Worm (Caenorhabditis elegans): ENCODE results near the gene ccr-4.

DNA sequence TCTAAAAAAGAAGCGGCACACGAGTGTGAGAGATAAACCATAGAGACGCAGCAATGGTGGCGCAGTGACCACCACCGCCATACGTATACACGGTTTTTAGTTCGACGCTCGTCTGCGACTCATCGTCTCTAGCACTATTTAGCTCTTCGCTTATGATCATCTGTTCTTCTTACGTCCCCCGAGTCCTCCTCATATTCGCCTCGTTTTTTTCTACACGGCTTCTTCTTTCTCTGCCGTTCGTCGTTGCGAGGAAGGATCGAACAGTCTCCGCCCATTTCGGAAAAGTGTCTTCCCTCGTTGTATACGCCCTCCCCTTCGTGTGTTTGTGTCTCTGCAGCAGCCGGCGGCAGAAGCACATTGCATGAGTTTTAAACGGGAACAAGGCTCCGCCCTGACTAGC lies 3.6 kb downstream of the ccr-4 start:
- no peak for TF ChIP-seq tbx-2 (tag; optimal IDR thresholded peaks at IDR 0.05)
- no peak for TF ChIP-seq R02D3.7 (tag; optimal IDR thresholded peaks at IDR 0.05)
- TF ChIP-seq snpc-4 (tag; optimal IDR thresholded peaks at IDR 0.05) = peak; percentile 11
- TF ChIP-seq nhr-237 (tag; optimal IDR thresholded peaks at IDR 0.05) = no peak
- no peak for TF ChIP-seq elt-3 (tag; optimal IDR thresholded peaks at IDR 0.05)
- TF ChIP-seq zag-1 (tag; optimal IDR thresholded peaks at IDR 0.05) = no peak
